Worm (Caenorhabditis elegans) whole organism, L3 larva: ENCODE measurements around the gene F17E9.18.

Experiments
- nhr-23 ChIP-seq: fragments of 150-350 bp; optimal IDR thresholded peaks from 2 replicates; lab custom pipeline; 2014; ENCODE audit warnings: missing biosample characterization, missing genetic modification reagents, missing genetic modification characterization
- pha-4 ChIP-seq: fragments of 150-350 bp; optimal IDR thresholded peaks from 2 replicates; lab custom pipeline; 2014; ENCODE audit warnings: missing biosample characterization, missing genetic modification reagents, missing genetic modification characterization

- TF ChIP-seq nhr-23 (no peak), pha-4 (tag; lab: Kevin White, UChicago) (no peak)
Observed at ce11 chrIV:8307408-8307807, 39.5 kb downstream of the F17E9.18 start.
